Fruit fly (Drosophila melanogaster): ENCODE measurements around the gene Jon66Ci.

Gene Jon66Ci

DNA sequence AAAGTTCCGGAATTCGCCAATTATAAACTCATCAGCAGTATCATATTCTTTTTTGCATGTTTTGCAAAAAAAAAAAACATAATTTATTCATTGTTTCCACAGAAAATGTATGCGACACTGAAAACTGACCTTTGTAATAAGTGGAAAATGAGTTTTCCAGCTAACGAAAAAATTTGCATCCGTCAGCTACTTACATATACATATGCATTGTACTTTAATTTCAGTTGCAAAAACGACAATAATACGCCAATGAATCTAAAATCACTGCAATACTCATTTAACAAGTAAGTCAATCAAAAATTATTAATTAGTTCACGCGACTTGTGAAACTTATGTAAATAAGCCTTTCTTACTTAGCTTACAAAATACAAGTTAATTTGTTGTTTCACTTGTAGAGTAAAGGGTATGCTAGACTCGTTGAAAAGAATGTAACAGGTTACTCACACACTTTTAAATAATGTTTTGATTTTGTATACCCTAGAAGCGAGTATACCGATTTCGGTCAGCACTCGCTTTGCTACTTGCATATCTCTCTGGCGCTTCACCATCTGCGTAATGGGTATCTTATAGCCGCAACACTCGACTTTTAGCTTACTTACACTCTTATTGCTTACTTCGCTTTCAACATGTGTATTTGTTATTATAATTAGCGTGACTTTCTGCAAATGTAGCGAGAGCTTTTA is 7.6 kb downstream of the Jon66Ci start (continued):
- TF ChIP-seq CG12071 (GFP tag; optimal IDR thresholded peaks at IDR 0.05) (no peak), kah (GFP tag; optimal IDR thresholded peaks at IDR 0.05) (no peak), Sox102F (GFP tag; optimal IDR thresholded peaks at IDR 0.05) (peak; percentile 58), her (GFP tag; optimal IDR thresholded peaks at IDR 0.05) (no peak), Deaf1 (tag; optimal IDR thresholded peaks at IDR 0.05) (no peak), CG43689 (GFP tag; IDR thresholded peaks at IDR 0.05) (no peak), Fer1 (GFP tag; optimal IDR thresholded peaks at IDR 0.05) (no peak), hbn (GFP tag; IDR thresholded peaks at IDR 0.05; ENCODE audit: partially characterized antibody) (no peak), Lim3 (GFP tag; IDR thresholded peaks at IDR 0.05) (no peak), zen2 (GFP tag; IDR thresholded peaks at IDR 0.05; ENCODE audit: partially characterized antibody) (no peak), Doc2 (GFP tag; IDR thresholded peaks at IDR 0.05) (no peak), CG17186 (GFP tag; optimal IDR thresholded peaks at IDR 0.05) (no peak), gce (GFP tag; IDR thresholded peaks at IDR 0.05) (peak; percentile 9; the same call in 1 of the 3 replicates), lov (optimal IDR thresholded peaks at IDR 0.05) (no peak), lov (GFP tag; IDR thresholded peaks at IDR 0.05) (no peak), ac (GFP tag; optimal IDR thresholded peaks at IDR 0.05) (no peak), CG3281 (GFP tag; optimal IDR thresholded peaks at IDR 0.05) (no peak), Atf6 (GFP tag; IDR thresholded peaks at IDR 0.05) (no peak), cato (GFP tag; optimal IDR thresholded peaks at IDR 0.05; ENCODE audit: borderline replicate concordance) (no peak), CG17359 (tag; optimal IDR thresholded peaks at IDR 0.05) (no peak), sens (GFP tag) (peak; percentile 83), shn (GFP tag; optimal IDR thresholded peaks at IDR 0.05) (no peak), NK7.1 (GFP tag; optimal IDR thresholded peaks at IDR 0.05) (no peak), CG14860 (GFP tag; IDR thresholded peaks at IDR 0.05; ENCODE audit: partially characterized antibody) (no peak), Ada2b (GFP tag; IDR thresholded peaks at IDR 0.05) (no peak), Eip74EF (GFP tag; optimal IDR thresholded peaks at IDR 0.05) (no peak), CG9609 (GFP tag; optimal IDR thresholded peaks at IDR 0.05) (no peak), D19A (tag; optimal IDR thresholded peaks at IDR 0.05) (no peak), zfh1 (GFP tag; IDR thresholded peaks at IDR 0.05) (no peak), CoRest (tag; optimal IDR thresholded peaks at IDR 0.05) (no peak), aop (GFP tag; IDR thresholded peaks at IDR 0.05) (no peak), toy (GFP tag; IDR thresholded peaks at IDR 0.05) (no peak), fd64A (GFP tag; optimal IDR thresholded peaks at IDR 0.05) (no peak), CG5953 (GFP tag; IDR thresholded peaks at IDR 0.05) (no peak), rib (GFP tag; IDR thresholded peaks at IDR 0.05) (no peak), Usf (GFP tag; optimal IDR thresholded peaks at IDR 0.05) (no peak), CG10565 (GFP tag; optimal IDR thresholded peaks at IDR 0.05) (no peak), CG16813 (GFP tag; IDR thresholded peaks at IDR 0.05; ENCODE audit: partially characterized antibody) (no peak), pita (GFP tag; optimal IDR thresholded peaks at IDR 0.05) (no peak), Atf-2 (GFP tag; optimal IDR thresholded peaks at IDR 0.05) (no peak), Side (GFP tag; optimal IDR thresholded peaks at IDR 0.05) (no peak), CG4730 (GFP tag; IDR thresholded peaks at IDR 0.05) (no peak), CG1832 (GFP tag; optimal IDR thresholded peaks at IDR 0.05) (no peak), PHDP (tag; optimal IDR thresholded peaks at IDR 0.05) (no peak), hth (optimal IDR thresholded peaks at IDR 0.05) (no peak), gfzf (GFP tag; optimal IDR thresholded peaks at IDR 0.05) (no peak), CG1647 (GFP tag; optimal IDR thresholded peaks at IDR 0.05) (peak; percentile 5), pnt (GFP tag; optimal IDR thresholded peaks at IDR 0.05) (peak; percentile 4), Adf1 (GFP tag; IDR thresholded peaks at IDR 0.05) (no peak), fd3F (GFP tag; optimal IDR thresholded peaks at IDR 0.05) (no peak), CG9727 (GFP tag; optimal IDR thresholded peaks at IDR 0.05) (no peak)

Data from whole organism, embryonic.